Fruit fly (Drosophila melanogaster) whole organism, embryonic: ENCODE results near the gene CG7381.

Source experiments
- Ada2b ChIP-seq: fragments of 200-800 bp; sonication (Bioruptor generic); IDR thresholded peaks from 2 replicates; pipeline ENCODE4 v1.3.6; 2022; ENCODE audit warnings: missing biosample characterization, missing genetic modification characterization
- Bteb2 ChIP-seq: fragments of 200-800 bp; sonication (Bioruptor generic); optimal IDR thresholded peaks from 2 replicates; lab custom pipeline; 2016; ENCODE audit warnings: missing biosample characterization, missing genetic modification characterization
- CG10462 ChIP-seq: fragments of 200-800 bp; sonication (Bioruptor generic); optimal IDR thresholded peaks from 2 replicates; lab custom pipeline; 2016; ENCODE audit warnings: missing biosample characterization, missing genetic modification characterization
- CG11247 ChIP-seq: fragments of 200-800 bp; sonication (Bioruptor generic); IDR thresholded peaks from 2 replicates; pipeline ENCODE4 v1.3.6; 2022; ENCODE audit warnings: missing biosample characterization, missing genetic modification characterization
- CG11695 ChIP-seq: fragments of 200-800 bp; sonication (Bioruptor generic); IDR thresholded peaks from 3 replicates; pipeline ENCODE4 v1.3.6; 2022; ENCODE audit warnings: missing biosample characterization, missing genetic modification characterization
- CG14710 ChIP-seq: fragments of 200-800 bp; sonication (Bioruptor generic); optimal IDR thresholded peaks from 3 replicates; lab custom pipeline; 2019; ENCODE audit warnings: missing biosample characterization, mild to moderate bottlenecking, missing genetic modification characterization, moderate library complexity
- CG1792 ChIP-seq: fragments of 200-800 bp; sonication (Bioruptor generic); optimal IDR thresholded peaks from 2 replicates; lab custom pipeline; 2016; ENCODE audit warnings: missing biosample characterization, missing genetic modification characterization
- CG1832 ChIP-seq: fragments of 200-800 bp; sonication (Bioruptor generic); optimal IDR thresholded peaks from 2 replicates; lab custom pipeline; 2017; ENCODE audit warnings: missing biosample characterization, mild to moderate bottlenecking, missing genetic modification characterization, inconsistent platforms
- CG18599 ChIP-seq: fragments of 200-800 bp; sonication (Bioruptor generic); optimal IDR thresholded peaks from 3 replicates; lab custom pipeline; 2017; ENCODE audit warnings: missing biosample characterization, missing genetic modification characterization, mild to moderate bottlenecking, moderate library complexity, missing genetic modification reagents
- CG18764 ChIP-seq: fragments of 200-800 bp; sonication (Bioruptor generic); optimal IDR thresholded peaks from 3 replicates; lab custom pipeline; 2016; ENCODE audit warnings: missing biosample characterization, missing genetic modification characterization
- CG32767 ChIP-seq: fragments of 200-800 bp; sonication (Bioruptor generic); IDR thresholded peaks from 2 replicates; pipeline ENCODE4 v1.3.6; 2022; ENCODE audit warnings: missing biosample characterization, missing genetic modification characterization
- CG34224 ChIP-seq: fragments of 200-800 bp; sonication (Bioruptor generic); IDR thresholded peaks from 3 replicates; pipeline ENCODE4 v1.3.6; 2022; ENCODE audit warnings: missing biosample characterization, missing genetic modification characterization; ENCODE audit not compliant: partially characterized antibody
- CG4820 ChIP-seq: fragments of 200-800 bp; sonication (Bioruptor generic); optimal IDR thresholded peaks from 3 replicates; lab custom pipeline; 2016; ENCODE audit warnings: missing biosample characterization, missing genetic modification characterization
- CG7745 ChIP-seq: fragments of 200-800 bp; sonication (Bioruptor generic); optimal IDR thresholded peaks from 2 replicates; lab custom pipeline; 2018; ENCODE audit warnings: missing biosample characterization, mild to moderate bottlenecking, missing genetic modification characterization, moderate library complexity
- CG8944 ChIP-seq: fragments of 200-800 bp; sonication (Bioruptor generic); optimal IDR thresholded peaks from 3 replicates; lab custom pipeline; 2016; ENCODE audit warnings: missing biosample characterization, missing genetic modification characterization
- CG9215 ChIP-seq: fragments of 200-800 bp; sonication (Bioruptor generic); IDR thresholded peaks from 2 replicates; pipeline ENCODE4 v1.3.6; 2022; ENCODE audit warnings: missing biosample characterization, missing genetic modification characterization
- CG9817 ChIP-seq: fragments of 200-800 bp; sonication (Bioruptor generic); optimal IDR thresholded peaks from 2 replicates; lab custom pipeline; 2018; ENCODE audit warnings: missing biosample characterization, mild to moderate bottlenecking, missing genetic modification characterization, moderate library complexity
- CG9876 ChIP-seq: fragments of 200-800 bp; sonication (Bioruptor generic); optimal IDR thresholded peaks from 2 replicates; lab custom pipeline; 2016; ENCODE audit warnings: missing biosample characterization, missing genetic modification characterization
- Dip2 ChIP-seq: fragments of 200-800 bp; sonication (Bioruptor generic); IDR thresholded peaks from 2 replicates; pipeline ENCODE4 v1.3.6; 2022; ENCODE audit warnings: missing biosample characterization, missing genetic modification characterization
- Dip3 ChIP-seq: fragments of 200-800 bp; sonication (Bioruptor generic); optimal IDR thresholded peaks from 3 replicates; lab custom pipeline; 2016; ENCODE audit warnings: missing biosample characterization, missing genetic modification characterization
- E2f1 ChIP-seq: fragments of 200-800 bp; sonication (Bioruptor generic); IDR thresholded peaks from 2 replicates; pipeline ENCODE4 v1.3.6; 2022; ENCODE audit warnings: missing biosample characterization, missing genetic modification characterization
- Fer3 ChIP-seq: fragments of 200-800 bp; sonication (Bioruptor generic); optimal IDR thresholded peaks from 2 replicates; lab custom pipeline; 2018; ENCODE audit warnings: missing biosample characterization, mild to moderate bottlenecking, missing genetic modification characterization, moderate library complexity
- Gsc ChIP-seq: fragments of 200-800 bp; sonication (Bioruptor generic); IDR thresholded peaks from 2 replicates; pipeline ENCODE4 v1.3.6; 2022; ENCODE audit warnings: missing biosample characterization, missing genetic modification characterization
- HLH54F ChIP-seq: fragments of 200-800 bp; sonication (Bioruptor generic); optimal IDR thresholded peaks from 3 replicates; lab custom pipeline; 2016; ENCODE audit warnings: missing biosample characterization, missing genetic modification characterization
- Lhr ChIP-seq: fragments of 200-800 bp; sonication (Bioruptor generic); optimal IDR thresholded peaks from 3 replicates; lab custom pipeline; 2017; ENCODE audit warnings: mild to moderate bottlenecking, missing biosample characterization, missing genetic modification reagents, missing genetic modification characterization
- MTF-1 ChIP-seq: fragments of 200-800 bp; sonication (Bioruptor generic); optimal IDR thresholded peaks from 2 replicates; lab custom pipeline; 2018; ENCODE audit warnings: missing biosample characterization, mild to moderate bottlenecking, missing genetic modification characterization, borderline replicate concordance
- Med ChIP-seq: fragments of 200-800 bp; sonication (Bioruptor generic); peaks from one replicate; lab custom pipeline; 2016; ENCODE audit warnings: missing biosample characterization, missing genetic modification characterization, mild to moderate bottlenecking, inconsistent platforms, moderate library complexity
- Nf-YC ChIP-seq: fragments of 200-800 bp; optimal IDR thresholded peaks from 3 replicates; lab custom pipeline; 2019; ENCODE audit warnings: missing biosample characterization, mild to moderate bottlenecking, missing genetic modification characterization, moderate library complexity
- Sox100B ChIP-seq: fragments of 200-800 bp; sonication (Bioruptor generic); optimal IDR thresholded peaks from 3 replicates; lab custom pipeline; 2018; ENCODE audit warnings: missing biosample characterization, mild to moderate bottlenecking, missing genetic modification characterization
- Spps ChIP-seq: fragments of 200-800 bp; sonication (Bioruptor generic); optimal IDR thresholded peaks from 2 replicates; lab custom pipeline; 2018; ENCODE audit warnings: missing biosample characterization, mild to moderate bottlenecking, missing genetic modification characterization
- Usf ChIP-seq: fragments of 200-800 bp; sonication (Bioruptor generic); optimal IDR thresholded peaks from 2 replicates; lab custom pipeline; 2017; ENCODE audit warnings: missing genotype, missing biosample characterization, missing genetic modification characterization
- amos ChIP-seq: fragments of 200-800 bp; sonication (Bioruptor generic); IDR thresholded peaks from 2 replicates; pipeline ENCODE4 v1.3.6; 2022; ENCODE audit warnings: missing biosample characterization, missing genetic modification characterization; ENCODE audit not compliant: partially characterized antibody
- ara ChIP-seq: fragments of 200-800 bp; sonication (Bioruptor generic); IDR thresholded peaks from 2 replicates; pipeline ENCODE4 v1.3.6; 2022; ENCODE audit warnings: missing biosample characterization, missing genetic modification characterization
- ash1 ChIP-seq: fragments of 200-800 bp; sonication (Bioruptor generic); optimal IDR thresholded peaks from 2 replicates; lab custom pipeline; 2018; ENCODE audit warnings: missing biosample characterization, mild to moderate bottlenecking, missing genetic modification characterization
- chinmo ChIP-seq: fragments of 200-800 bp; sonication (Bioruptor generic); IDR thresholded peaks from 4 replicates; pipeline ENCODE4 v1.3.6; 2022; ENCODE audit warnings: missing biosample characterization, missing genetic modification characterization; ENCODE audit not compliant: partially characterized antibody
- dmrt11E ChIP-seq: fragments of 200-800 bp; sonication (Bioruptor generic); optimal IDR thresholded peaks from 3 replicates; lab custom pipeline; 2018; ENCODE audit warnings: missing biosample characterization, mild to moderate bottlenecking, missing genetic modification characterization, moderate library complexity
- dmrt99B ChIP-seq: fragments of 200-800 bp; sonication (Bioruptor generic); optimal IDR thresholded peaks from 2 replicates; lab custom pipeline; 2018; ENCODE audit warnings: missing biosample characterization, mild to moderate bottlenecking, missing genetic modification characterization, moderate library complexity
- ems ChIP-seq: fragments of 200-800 bp; sonication (Bioruptor generic); optimal IDR thresholded peaks from 3 replicates; lab custom pipeline; 2016; ENCODE audit warnings: missing biosample characterization, missing genetic modification characterization
- exex ChIP-seq: fragments of 200-800 bp; sonication (Bioruptor generic); optimal IDR thresholded peaks from 4 replicates; lab custom pipeline; 2018; ENCODE audit warnings: missing biosample characterization, mild to moderate bottlenecking, missing genetic modification characterization, moderate library complexity
- fd64A ChIP-seq: fragments of 200-800 bp; sonication (Bioruptor generic); optimal IDR thresholded peaks from 3 replicates; lab custom pipeline; 2018; ENCODE audit warnings: missing biosample characterization, mild to moderate bottlenecking, missing genetic modification characterization
- gcm ChIP-seq: fragments of 200-800 bp; sonication (Bioruptor generic); optimal IDR thresholded peaks from 2 replicates; lab custom pipeline; 2019; ENCODE audit warnings: missing biosample characterization, mild to moderate bottlenecking, missing genetic modification characterization, moderate library complexity
- ham ChIP-seq: fragments of 200-800 bp; sonication (Bioruptor generic); IDR thresholded peaks from 2 replicates; pipeline ENCODE4 v1.3.6; 2022; ENCODE audit warnings: missing biosample characterization, missing genetic modification characterization
- nerfin-1 ChIP-seq: fragments of 200-800 bp; sonication (Bioruptor generic); optimal IDR thresholded peaks from 3 replicates; lab custom pipeline; 2019; ENCODE audit warnings: missing biosample characterization, mild to moderate bottlenecking, missing genetic modification characterization, moderate library complexity
- nom ChIP-seq: fragments of 200-800 bp; sonication (Bioruptor generic); optimal IDR thresholded peaks from 2 replicates; lab custom pipeline; 2017; ENCODE audit warnings: missing biosample characterization, missing genetic modification characterization, mild to moderate bottlenecking, moderate library complexity, missing genetic modification reagents
- salm ChIP-seq: fragments of 200-800 bp; sonication (Bioruptor generic); optimal IDR thresholded peaks from 2 replicates; lab custom pipeline; 2018; ENCODE audit warnings: missing biosample characterization, mild to moderate bottlenecking, missing genetic modification characterization
- sd ChIP-seq: fragments of 200-800 bp; sonication (Bioruptor generic); optimal IDR thresholded peaks from 3 replicates; lab custom pipeline; 2018; ENCODE audit warnings: missing biosample characterization, mild to moderate bottlenecking, missing genetic modification characterization, moderate library complexity
- sens ChIP-seq: fragments of 200-800 bp; sonication (Bioruptor generic); peaks from one replicate; lab custom pipeline; 2016; ENCODE audit warnings: missing biosample characterization, missing genetic modification characterization
- sob ChIP-seq: fragments of 200-800 bp; sonication (Bioruptor generic); IDR thresholded peaks from 2 replicates; pipeline ENCODE4 v1.3.6; 2022; ENCODE audit warnings: missing biosample characterization, missing genetic modification characterization
- tll ChIP-seq, 2 experiments: fragments of 200-800 bp in 1 of 2; fragments of >200 bp in 1 of 2; sonication (Bioruptor generic) in 1 of 2; optimal IDR thresholded peaks; 2 replicates each; lab custom pipeline; 2017 to 2019; ENCODE audit warnings: missing biosample characterization in 2 of 2, missing genetic modification characterization in 2 of 2, mild to moderate bottlenecking in 1 of 2, moderate library complexity in 1 of 2
- tna ChIP-seq: fragments of 200-800 bp; sonication (Bioruptor generic); IDR thresholded peaks from 2 replicates; pipeline ENCODE4 v1.3.6; 2022; ENCODE audit warnings: missing biosample characterization, missing genetic modification characterization; ENCODE audit not compliant: partially characterized antibody
- usp ChIP-seq: fragments of >200 bp; optimal IDR thresholded peaks from 2 replicates; lab custom pipeline; 2017; ENCODE audit warnings: missing biosample characterization, missing genetic modification characterization

The CG7381 gene

DNA sequence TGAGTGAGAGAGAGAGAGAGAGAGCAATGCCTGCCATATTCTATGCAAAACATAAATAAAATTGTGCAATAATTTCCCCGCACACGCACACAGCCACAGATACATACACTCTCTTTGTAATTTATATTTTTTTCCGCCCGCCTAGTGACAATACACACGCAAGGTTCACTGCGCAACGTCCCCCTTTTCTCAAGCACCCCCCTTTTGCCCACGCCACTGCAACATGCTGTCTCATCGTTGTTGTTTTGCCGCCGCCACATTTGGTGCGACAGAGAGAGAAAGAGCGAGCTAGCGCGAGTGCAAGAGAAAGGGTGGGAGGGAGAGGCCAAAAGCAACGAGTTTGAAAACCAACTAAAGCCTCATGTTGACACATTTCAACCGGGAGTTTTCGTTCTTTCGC lies 35.1 kb upstream of the CG7381 start (continued):
- TF ChIP-seq CG18764 (no peak), ash1 (GFP tag; lab: Kevin White, UChicago) (peak; percentile 78), Spps (tag; lab: Kevin White, UChicago) (no peak), gcm (GFP tag; lab: Kevin White, UChicago) (peak; percentile 54), E2f1 (GFP tag; lab: Robert Waterston, UW) (peak; percentile 58), CG1832 (GFP tag; lab: Kevin White, UChicago) (peak; percentile 96), CG9876 (GFP tag; lab: Kevin White, UChicago) (peak; percentile 32), Gsc (GFP tag; lab: Robert Waterston, UW) (no peak), Dip2 (GFP tag; lab: Robert Waterston, UW) (no peak), CG9817 (tag; lab: Kevin White, UChicago) (peak; percentile 33), fd64A (GFP tag; lab: Kevin White, UChicago) (peak; percentile 0), MTF-1 (GFP tag; lab: Kevin White, UChicago) (peak; percentile 39), Usf (GFP tag; lab: Kevin White, UChicago) (no peak), exex (tag; lab: Kevin White, UChicago) (no peak), CG32767 (GFP tag; lab: Robert Waterston, UW) (0 out of 2 replicates have a peak, but pooled peaks have one; percentile 45), CG14710 (tag; lab: Kevin White, UChicago) (no peak), ham (no peak), CG1792 (GFP tag; lab: Kevin White, UChicago) (no peak), sens (GFP tag; lab: Kevin White, UChicago) (peak; percentile 84), Fer3 (tag; lab: Kevin White, UChicago) (peak; percentile 25), Ada2b (peak; percentile 77), CG11247 (GFP tag; lab: Robert Waterston, UW) (peak; percentile 65), sob (GFP tag; lab: Robert Waterston, UW) (peak; percentile 71), CG10462 (GFP tag; lab: Kevin White, UChicago) (no peak), Nf-YC (tag; lab: Kevin White, UChicago) (peak; percentile 19), CG18599 (peak; percentile 73), dmrt11E (tag; lab: Kevin White, UChicago) (peak; percentile 49), CG11695 (0 out of 3 replicates have a peak, but pooled peaks have one; percentile 34), CG34224 (no peak)

DNA sequence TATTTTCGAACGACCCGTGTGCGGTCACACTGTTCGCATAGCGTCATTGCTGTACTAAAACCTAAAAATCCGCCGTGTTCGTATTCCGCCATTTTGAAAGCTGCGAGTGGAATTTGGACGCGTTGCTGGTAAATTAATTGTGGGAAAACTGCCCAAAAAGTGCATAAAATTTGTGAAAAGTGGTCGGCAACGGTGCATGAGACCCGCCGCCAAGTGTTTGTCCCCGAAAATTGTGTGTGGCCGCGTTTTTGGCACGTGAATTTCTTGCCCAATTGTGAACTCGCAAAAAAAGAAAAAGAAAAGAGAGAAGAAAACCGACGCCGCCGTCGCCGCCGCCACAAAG lies 34.3 kb upstream of the CG7381 start, which contains the start of gene CtBP:
CtBP (plus strand) TSS at position 29 of the 343 bp plus-strand sequence.
- no peak for TF ChIP-seq Sox100B
- TF ChIP-seq tna (GFP tag; lab: Robert Waterston, UW), result no peak
- TF ChIP-seq Dip3 (GFP tag; lab: Kevin White, UChicago), result no peak
- no peak for TF ChIP-seq dmrt99B (tag; lab: Kevin White, UChicago)
- TF ChIP-seq CG7745 (tag; lab: Kevin White, UChicago), result no peak
- no peak for TF ChIP-seq HLH54F (GFP tag; lab: Kevin White, UChicago)
- TF ChIP-seq CG8944 (GFP tag; lab: Kevin White, UChicago), result no peak
- peak; percentile 88 for TF ChIP-seq sd (tag; lab: Kevin White, UChicago)
- TF ChIP-seq Lhr (GFP tag; lab: Kevin White, UChicago), result no peak
- no peak for TF ChIP-seq CG9215 (GFP tag; lab: Robert Waterston, UW)
- no peak for TF ChIP-seq ara (GFP tag; lab: Robert Waterston, UW)
- TF ChIP-seq salm (tag; lab: Kevin White, UChicago), result no peak
- TF ChIP-seq usp, result no peak
- no peak for TF ChIP-seq sob (GFP tag; lab: Robert Waterston, UW)
- no peak for TF ChIP-seq Bteb2
- peak; percentile 63 for TF ChIP-seq nom
- TF ChIP-seq chinmo (GFP tag; lab: Robert Waterston, UW), result no peak
- no peak for TF ChIP-seq CG4820
- peak; percentile 80 for TF ChIP-seq Med (GFP tag; lab: Kevin White, UChicago)
- TF ChIP-seq amos (GFP tag; lab: Robert Waterston, UW), result no peak
- TF ChIP-seq tll (GFP tag; optimal IDR thresholded peaks at IDR 0.05; lab: Kevin White, UChicago), result no peak
- peak; percentile 62 for TF ChIP-seq nerfin-1 (tag; lab: Kevin White, UChicago)
- no peak for TF ChIP-seq ems
